Fruit fly (Drosophila melanogaster) whole organism, embryonic: ENCODE data around the gene CG32811.

Experiments
- ATbp ChIP-seq: fragments of 200-800 bp; sonication (Bioruptor generic); optimal IDR thresholded peaks from 2 replicates; lab custom pipeline; 2017; ENCODE audit warnings: missing biosample characterization, mild to moderate bottlenecking, missing genetic modification characterization, missing genetic modification reagents
- Atf6 ChIP-seq: fragments of 200-800 bp; sonication (Bioruptor generic); IDR thresholded peaks from 2 replicates; pipeline ENCODE4 v1.3.6; 2022; ENCODE audit warnings: missing biosample characterization, missing genetic modification characterization
- B-H2 ChIP-seq: fragments of 200-800 bp; sonication (Bioruptor generic); optimal IDR thresholded peaks from 2 replicates; lab custom pipeline; 2018; ENCODE audit warnings: missing biosample characterization, mild to moderate bottlenecking, missing genetic modification characterization
- BEAF-32 ChIP-seq: fragments of 200-800 bp; sonication (Bioruptor generic); optimal IDR thresholded peaks from 3 replicates; lab custom pipeline; 2017; ENCODE audit warnings: missing biosample characterization, missing genetic modification characterization, mild to moderate bottlenecking, moderate library complexity, missing genetic modification reagents
- Bgb ChIP-seq: fragments of 200-800 bp; sonication (Bioruptor generic); IDR thresholded peaks from 2 replicates; pipeline ENCODE4 v1.3.6; 2022; ENCODE audit warnings: missing biosample characterization, missing genetic modification characterization; ENCODE audit not compliant: partially characterized antibody
- CG10209 ChIP-seq: fragments of 200-800 bp; sonication (Bioruptor generic); optimal IDR thresholded peaks from 3 replicates; lab custom pipeline; 2017; ENCODE audit warnings: missing biosample characterization, mild to moderate bottlenecking, missing genetic modification characterization, missing genetic modification reagents
- CG10431 ChIP-seq: fragments of 200-800 bp; sonication (Bioruptor generic); optimal IDR thresholded peaks from 3 replicates; lab custom pipeline; 2018; ENCODE audit warnings: missing biosample characterization, mild to moderate bottlenecking, missing genetic modification characterization
- CG10462 ChIP-seq: fragments of 200-800 bp; sonication (Bioruptor generic); optimal IDR thresholded peaks from 2 replicates; lab custom pipeline; 2016; ENCODE audit warnings: missing biosample characterization, missing genetic modification characterization
- CG11560 ChIP-seq: fragments of 200-800 bp; sonication (Bioruptor generic); IDR thresholded peaks from 3 replicates; pipeline ENCODE4 v1.3.6; 2022; ENCODE audit warnings: missing biosample characterization, missing genetic modification characterization
- CG14710 ChIP-seq: fragments of 200-800 bp; sonication (Bioruptor generic); optimal IDR thresholded peaks from 3 replicates; lab custom pipeline; 2019; ENCODE audit warnings: missing biosample characterization, mild to moderate bottlenecking, missing genetic modification characterization, moderate library complexity
- CG15073 ChIP-seq: fragments of 200-800 bp; sonication (Bioruptor generic); optimal IDR thresholded peaks from 2 replicates; lab custom pipeline; 2016; ENCODE audit warnings: missing biosample characterization, missing genetic modification characterization
- CG16863 ChIP-seq: fragments of 200-800 bp; sonication (Bioruptor generic); optimal IDR thresholded peaks from 3 replicates; lab custom pipeline; 2016; ENCODE audit warnings: missing biosample characterization, missing genetic modification characterization
- CG17361 ChIP-seq: fragments of 200-800 bp; sonication (Bioruptor generic); IDR thresholded peaks from 3 replicates; pipeline ENCODE4 v1.3.6; 2022; ENCODE audit warnings: missing biosample characterization, missing genetic modification characterization
- CG17568 ChIP-seq: fragments of 200-800 bp; sonication (Bioruptor generic); optimal IDR thresholded peaks from 2 replicates; lab custom pipeline; 2018; ENCODE audit warnings: missing biosample characterization, mild to moderate bottlenecking, missing genetic modification characterization, moderate library complexity
- CG1792 ChIP-seq: fragments of 200-800 bp; sonication (Bioruptor generic); optimal IDR thresholded peaks from 2 replicates; lab custom pipeline; 2016; ENCODE audit warnings: missing biosample characterization, missing genetic modification characterization
- CG2129 ChIP-seq: fragments of 200-800 bp; sonication (Bioruptor generic); IDR thresholded peaks from 2 replicates; pipeline ENCODE4 v1.3.6; 2022; ENCODE audit warnings: missing biosample characterization, missing genetic modification characterization; ENCODE audit not compliant: partially characterized antibody
- CG33213 ChIP-seq: fragments of 200-800 bp; sonication (Bioruptor generic); optimal IDR thresholded peaks from 3 replicates; lab custom pipeline; 2016; ENCODE audit warnings: missing biosample characterization, missing genetic modification characterization
- CG4282 ChIP-seq: fragments of 200-800 bp; sonication (Bioruptor generic); optimal IDR thresholded peaks from 2 replicates; lab custom pipeline; 2016; ENCODE audit warnings: missing biosample characterization, missing genetic modification characterization
- CG4617 ChIP-seq: fragments of 200-800 bp; sonication (Bioruptor generic); optimal IDR thresholded peaks from 3 replicates; lab custom pipeline; 2016; ENCODE audit warnings: missing biosample characterization, missing genetic modification characterization, borderline replicate concordance
- CG5180 ChIP-seq: fragments of 200-800 bp; sonication (Bioruptor generic); optimal IDR thresholded peaks from 3 replicates; lab custom pipeline; 2017; ENCODE audit warnings: missing biosample characterization, missing genetic modification characterization, mild to moderate bottlenecking, moderate library complexity, missing genetic modification reagents
- CG6791 ChIP-seq: fragments of 200-800 bp; sonication (Bioruptor generic); IDR thresholded peaks from 3 replicates; pipeline ENCODE4 v1.3.6; 2022; ENCODE audit warnings: missing biosample characterization, missing genetic modification characterization; ENCODE audit not compliant: partially characterized antibody
- CG6813 ChIP-seq: fragments of 200-800 bp; sonication (Bioruptor generic); optimal IDR thresholded peaks from 2 replicates; lab custom pipeline; 2017; ENCODE audit warnings: missing biosample characterization, missing genetic modification characterization, mild to moderate bottlenecking, moderate library complexity, missing genetic modification reagents
- CG7372 ChIP-seq: fragments of 200-800 bp; sonication (Bioruptor generic); IDR thresholded peaks from 2 replicates; pipeline ENCODE4 v1.3.6; 2022; ENCODE audit warnings: missing biosample characterization, missing genetic modification characterization
- CG7963 ChIP-seq: fragments of 200-800 bp; sonication (Bioruptor generic); IDR thresholded peaks from 3 replicates; pipeline ENCODE4 v1.3.6; 2022; ENCODE audit warnings: missing biosample characterization, missing genetic modification characterization; ENCODE audit not compliant: partially characterized antibody
- CG8089 ChIP-seq: fragments of 200-800 bp; sonication (Bioruptor generic); optimal IDR thresholded peaks from 3 replicates; lab custom pipeline; 2016; ENCODE audit warnings: missing biosample characterization, missing genetic modification characterization
- CG9215 ChIP-seq: fragments of 200-800 bp; sonication (Bioruptor generic); IDR thresholded peaks from 2 replicates; pipeline ENCODE4 v1.3.6; 2022; ENCODE audit warnings: missing biosample characterization, missing genetic modification characterization
- Chrac-16 ChIP-seq: fragments of 200-800 bp; sonication (Bioruptor generic); optimal IDR thresholded peaks from 3 replicates; lab custom pipeline; 2016; ENCODE audit warnings: missing biosample characterization, missing genetic modification characterization
- Doc2 ChIP-seq: fragments of 200-800 bp; sonication (Bioruptor generic); IDR thresholded peaks from 2 replicates; pipeline ENCODE4 v1.3.6; 2022; ENCODE audit warnings: missing biosample characterization, missing genetic modification characterization
- Hsf ChIP-seq: fragments of 200-800 bp; sonication (Bioruptor generic); optimal IDR thresholded peaks from 3 replicates; lab custom pipeline; 2016; ENCODE audit warnings: missing biosample characterization, missing genetic modification characterization
- Lpt ChIP-seq: fragments of >200 bp; optimal IDR thresholded peaks from 2 replicates; lab custom pipeline; 2018; ENCODE audit warnings: missing biosample characterization, missing genetic modification characterization
- Mad ChIP-seq: fragments of 200-800 bp; sonication (Bioruptor generic); optimal IDR thresholded peaks from 2 replicates; lab custom pipeline; 2016; ENCODE audit warnings: missing biosample characterization, missing genetic modification characterization
- NFAT ChIP-seq: fragments of 200-800 bp; sonication (Bioruptor generic); IDR thresholded peaks from 2 replicates; pipeline ENCODE4 v1.3.6; 2022; ENCODE audit warnings: missing biosample characterization, missing genetic modification characterization
- Side ChIP-seq: fragments of 200-800 bp; sonication (Bioruptor generic); optimal IDR thresholded peaks from 2 replicates; lab custom pipeline; 2016; ENCODE audit warnings: missing biosample characterization, missing genetic modification characterization
- aop ChIP-seq: fragments of 200-800 bp; sonication (Bioruptor generic); IDR thresholded peaks from 2 replicates; pipeline ENCODE4 v1.3.6; 2022; ENCODE audit warnings: missing biosample characterization, missing genetic modification characterization
- ash1 ChIP-seq: fragments of 200-800 bp; sonication (Bioruptor generic); optimal IDR thresholded peaks from 2 replicates; lab custom pipeline; 2018; ENCODE audit warnings: missing biosample characterization, mild to moderate bottlenecking, missing genetic modification characterization
- croc ChIP-seq: fragments of 200-800 bp; sonication (Bioruptor generic); conservative IDR thresholded peaks from 3 replicates; pipeline ENCODE4 v1.3.6; 2022; ENCODE audit warnings: missing biosample characterization, missing genetic modification characterization
- dan ChIP-seq: fragments of 200-800 bp; sonication (Bioruptor generic); IDR thresholded peaks from 2 replicates; pipeline ENCODE4 v1.3.6; 2022; ENCODE audit warnings: missing biosample characterization, missing genetic modification characterization
- dpn ChIP-seq, 2 experiments: fragments of 200-800 bp; sonication (Bioruptor generic); optimal IDR thresholded peaks; 3 replicates each; lab custom pipeline; 2016; ENCODE audit warnings: missing biosample characterization in 2 of 2, missing genetic modification characterization in 2 of 2
- gce ChIP-seq: fragments of 200-800 bp; sonication (Bioruptor generic); IDR thresholded peaks from 3 replicates; pipeline ENCODE4 v1.3.6; 2022; ENCODE audit warnings: missing biosample characterization, missing genetic modification characterization
- her ChIP-seq: fragments of 200-800 bp; sonication (Bioruptor generic); optimal IDR thresholded peaks from 2 replicates; lab custom pipeline; 2016; ENCODE audit warnings: missing biosample characterization, missing genetic modification characterization
- hth ChIP-seq: fragments of >200 bp; optimal IDR thresholded peaks from 2 replicates; lab custom pipeline; 2017; ENCODE audit warnings: inconsistent platforms
- kay ChIP-seq: fragments of 200-800 bp; sonication (Bioruptor generic); optimal IDR thresholded peaks from 2 replicates; lab custom pipeline; 2016; ENCODE audit warnings: missing biosample characterization, missing genetic modification characterization
- lola ChIP-seq, 3 experiments: fragments of >200 bp in 2 of 3; fragments of 200-800 bp in 1 of 3; sonication (Bioruptor generic) in 1 of 3; optimal IDR thresholded peaks; 2 replicates each; lab custom pipeline; 2017 to 2019; ENCODE audit warnings: missing biosample characterization in 3 of 3, missing genetic modification characterization in 3 of 3, mild to moderate bottlenecking in 1 of 3, moderate library complexity in 1 of 3
- mld ChIP-seq: fragments of 200-800 bp; sonication (Bioruptor generic); IDR thresholded peaks from 3 replicates; pipeline ENCODE4 v1.3.6; 2022; ENCODE audit warnings: missing biosample characterization, missing genetic modification characterization; ENCODE audit not compliant: partially characterized antibody
- org-1 ChIP-seq: fragments of 200-800 bp; sonication (Bioruptor generic); optimal IDR thresholded peaks from 2 replicates; lab custom pipeline; 2017; ENCODE audit warnings: missing biosample characterization, missing genetic modification characterization
- prd ChIP-seq, 3 experiments: fragments of >200 bp in 2 of 3; fragments of 200-800 bp in 1 of 3; sonication (Bioruptor generic) in 1 of 3; optimal IDR thresholded peaks in 2 of 3; IDR thresholded peaks in 1 of 3; 2 replicates in 2 of 3; 3 replicates in 1 of 3; pipeline versions ENCODE4 v1.3.6 to Lab custom; 2017 to 2022; ENCODE audit warnings: missing biosample characterization in 1 of 3, missing genetic modification characterization in 1 of 3
- stc ChIP-seq: fragments of 200-800 bp; sonication (Bioruptor generic); IDR thresholded peaks from 2 replicates; pipeline ENCODE4 v1.3.6; 2022; ENCODE audit warnings: missing biosample characterization, missing genetic modification characterization
- tll ChIP-seq, 2 experiments: fragments of 200-800 bp in 1 of 2; fragments of >200 bp in 1 of 2; sonication (Bioruptor generic) in 1 of 2; optimal IDR thresholded peaks; 2 replicates each; lab custom pipeline; 2017 to 2019; ENCODE audit warnings: missing biosample characterization in 2 of 2, missing genetic modification characterization in 2 of 2, mild to moderate bottlenecking in 1 of 2, moderate library complexity in 1 of 2
- tna ChIP-seq: fragments of 200-800 bp; sonication (Bioruptor generic); IDR thresholded peaks from 2 replicates; pipeline ENCODE4 v1.3.6; 2022; ENCODE audit warnings: missing biosample characterization, missing genetic modification characterization; ENCODE audit not compliant: partially characterized antibody
- wdn ChIP-seq: fragments of 200-800 bp; sonication (Bioruptor generic); IDR thresholded peaks from 2 replicates; pipeline ENCODE4 v1.3.6; 2022; ENCODE audit warnings: missing biosample characterization, missing genetic modification characterization

The CG32811 gene

DNA sequence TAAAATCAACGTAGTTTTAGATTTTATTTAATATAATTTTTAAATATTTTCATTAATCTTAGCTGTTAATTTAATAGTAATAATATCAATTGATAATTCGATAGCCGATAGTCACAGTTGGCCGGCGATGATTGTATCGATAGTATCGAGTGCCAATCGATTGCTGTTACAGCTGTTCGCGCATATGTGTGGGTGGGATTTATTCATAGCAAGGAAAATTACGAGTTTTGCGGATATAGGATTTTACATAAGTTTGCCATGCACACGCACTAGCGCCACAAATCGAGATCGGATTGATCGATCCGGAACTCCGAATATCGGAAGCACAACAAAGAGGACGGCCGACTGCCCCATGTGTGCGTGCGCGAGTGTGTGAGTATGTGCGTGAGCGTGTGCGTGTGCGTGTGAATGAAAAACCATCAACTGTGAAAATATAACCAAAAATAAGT is 43.8 kb upstream of the CG32811 start, which contains the start of gene Naa30A (continued):
- TF ChIP-seq aop (GFP tag; lab: Robert Waterston, UW) (no peak), CG9215 (GFP tag; lab: Robert Waterston, UW) (no peak), tll (GFP tag; optimal IDR thresholded peaks at IDR 0.05; lab: Kevin White, UChicago) (no peak), stc (no peak), CG17361 (GFP tag; lab: Robert Waterston, UW) (peak; percentile 51; the same call in 2 of the 3 replicates), CG2129 (GFP tag; lab: Robert Waterston, UW) (peak; percentile 85), CG5180 (no peak), CG7963 (GFP tag; lab: Robert Waterston, UW) (peak; percentile 96), dpn (GFP tag; optimal IDR thresholded peaks at IDR 0.05; lab: Kevin White, UChicago) (peak in 1 of 2 experiments; percentile 24), dan (no peak), Side (GFP tag; lab: Kevin White, UChicago) (no peak), Atf6 (GFP tag; lab: Robert Waterston, UW) (no peak), prd (optimal IDR thresholded peaks at IDR 0.05; lab: Kevin White, UChicago) (no peak), prd (GFP tag; IDR thresholded peaks at IDR 0.05; lab: Robert Waterston, UW) (no peak), CG33213 (GFP tag; lab: Kevin White, UChicago) (no peak), Mad (GFP tag; lab: Kevin White, UChicago) (no peak), her (GFP tag; lab: Kevin White, UChicago) (no peak), CG8089 (no peak), CG6791 (GFP tag; lab: Robert Waterston, UW) (peak; percentile 97), kay (GFP tag; lab: Kevin White, UChicago) (no peak), ash1 (no peak), CG10431 (GFP tag; lab: Kevin White, UChicago) (no peak), CG16863 (GFP tag; lab: Kevin White, UChicago) (no peak), ATbp (GFP tag; lab: Kevin White, UChicago) (no peak), gce (no peak), lola (GFP tag; optimal IDR thresholded peaks at IDR 0.05; lab: Kevin White, UChicago) (no peak), Doc2 (GFP tag; lab: Robert Waterston, UW) (no peak), mld (GFP tag; lab: Robert Waterston, UW) (peak; percentile 97), tna (GFP tag; lab: Robert Waterston, UW) (peak; percentile 94), BEAF-32 (GFP tag; lab: Kevin White, UChicago) (peak; percentile 91), B-H2 (peak; percentile 15), Chrac-16 (no peak), CG4282 (GFP tag; lab: Kevin White, UChicago) (no peak), CG10462 (GFP tag; lab: Kevin White, UChicago) (no peak), Lpt (GFP tag; lab: Kevin White, UChicago) (no peak), CG4617 (peak; percentile 71), CG17568 (no peak), NFAT (no peak), CG14710 (tag; lab: Kevin White, UChicago) (peak; percentile 40), wdn (GFP tag; lab: Robert Waterston, UW) (no peak), CG6813 (no peak), Bgb (GFP tag; lab: Robert Waterston, UW) (peak; percentile 96), croc (GFP tag; lab: Robert Waterston, UW) (no peak), CG15073 (no peak), CG11560 (tag; lab: Robert Waterston, UW) (peak; percentile 26; the same call in 1 of the 3 replicates), CG1792 (GFP tag; lab: Kevin White, UChicago) (no peak), CG10209 (GFP tag; lab: Kevin White, UChicago) (no peak), org-1 (GFP tag; lab: Kevin White, UChicago) (no peak), Hsf (GFP tag; lab: Kevin White, UChicago) (no peak), hth (lab: Kevin White, UChicago) (no peak), CG7372 (no peak)
